Fruit fly (Drosophila melanogaster): Measurements from ENCODE around the gene PH4alphaSG1.

DNA sequence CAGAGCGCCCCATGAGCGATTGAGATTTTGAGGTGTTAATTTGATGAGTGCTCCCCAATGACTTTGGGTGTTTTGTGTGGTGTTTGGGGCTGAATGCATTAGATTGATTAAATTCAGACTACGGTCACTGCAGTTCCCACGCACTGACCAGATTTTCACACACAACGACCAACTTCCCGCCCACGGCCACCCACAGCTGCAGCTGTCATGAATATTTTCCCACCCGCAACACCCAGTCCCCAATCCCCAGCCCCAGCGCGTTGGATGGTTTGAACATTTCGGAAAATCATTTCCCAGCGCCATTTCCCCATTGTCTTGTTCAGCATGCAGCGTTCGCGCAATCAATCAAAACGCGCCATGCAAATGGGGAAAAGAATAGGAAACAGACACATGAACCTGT, 36.0 kb upstream of the PH4alphaSG1 start:
- TF ChIP-seq wor (GFP tag; IDR thresholded peaks at IDR 0.05) (no peak), CG3995 (GFP tag; optimal IDR thresholded peaks at IDR 0.05) (no peak), CG32772 (GFP tag; IDR thresholded peaks at IDR 0.05) (no peak), chif (GFP tag; optimal IDR thresholded peaks at IDR 0.05) (no peak), tna (GFP tag; IDR thresholded peaks at IDR 0.05; ENCODE audit: partially characterized antibody) (no peak), NC2β (GFP tag; optimal IDR thresholded peaks at IDR 0.05) (no peak), CG11085 (GFP tag; IDR thresholded peaks at IDR 0.05) (no peak), CG4328 (GFP tag; optimal IDR thresholded peaks at IDR 0.05) (no peak), ara (GFP tag; IDR thresholded peaks at IDR 0.05) (no peak), gce (GFP tag; IDR thresholded peaks at IDR 0.05) (no peak), ftz-f1 (GFP tag; optimal IDR thresholded peaks at IDR 0.05) (no peak), CG11247 (GFP tag; IDR thresholded peaks at IDR 0.05) (no peak), B-H1 (GFP tag; IDR thresholded peaks at IDR 0.05) (no peak), pan (optimal IDR thresholded peaks at IDR 0.05) (no peak), pan (GFP tag; optimal IDR thresholded peaks at IDR 0.05 in 1 of 2, IDR thresholded peaks at IDR 0.05 in 1 of 2) (no peak)
